Worm (Caenorhabditis elegans) whole organism, midembryonic: Measurements from ENCODE around the gene kdin-1.

Source experiments
- T22C8.4 ChIP-seq: fragments of 200-800 bp; sonication (Bioruptor generic); IDR thresholded peaks from 2 replicates; pipeline ENCODE4 v1.3.6; 2022; ENCODE audit warnings: missing genetic modification characterization, missing compliant biosample characterization
- cog-1 ChIP-seq: sonication (generic microtip); optimal IDR thresholded peaks from 2 replicates; lab custom pipeline; 2016; ENCODE audit warnings: missing genetic modification characterization, missing compliant biosample characterization
- flt-1 ChIP-seq: fragments of 200-800 bp; sonication (Bioruptor generic); IDR thresholded peaks from 2 replicates; pipeline ENCODE4 v1.3.6; 2022; ENCODE audit warnings: missing genetic modification characterization, missing compliant biosample characterization
- klf-2 ChIP-seq: fragments of 200-800 bp; sonication (Bioruptor generic); conservative IDR thresholded peaks from 2 replicates; pipeline ENCODE4 v1.3.6; 2022; ENCODE audit warnings: missing genetic modification reagents, missing genetic modification characterization, missing compliant biosample characterization
- med-1 ChIP-seq: sonication (generic microtip); optimal IDR thresholded peaks from 2 replicates; lab custom pipeline; 2017; ENCODE audit warnings: missing genetic modification characterization, mild to moderate bottlenecking, missing compliant biosample characterization, antibody characterized with exemption, missing genetic modification reagents; ENCODE audit not compliant: insufficient read depth
- tab-1 ChIP-seq: fragments of 200-800 bp; sonication (Bioruptor generic); IDR thresholded peaks from 2 replicates; pipeline ENCODE4 v1.3.6; 2022; ENCODE audit warnings: missing genetic modification characterization, missing compliant biosample characterization
- ztf-29 ChIP-seq: fragments of 200-800 bp; sonication (Bioruptor generic); IDR thresholded peaks from 2 replicates; pipeline ENCODE4 v1.3.6; 2022; ENCODE audit warnings: missing genetic modification reagents, missing genetic modification characterization, missing compliant biosample characterization

ce11 chrIV:11038218-11038617, 237 bp upstream of the kdin-1 start:
- TF ChIP-seq tab-1 (GFP tag; lab: Robert Waterston, UW) (no peak), flt-1 (GFP tag; lab: Robert Waterston, UW) (no peak), cog-1 (tag; lab: Kevin White, UChicago) (no peak), T22C8.4 (GFP tag; lab: Robert Waterston, UW) (no peak), med-1 (GFP tag; lab: Kevin White, UChicago) (no peak), klf-2 (GFP tag; lab: Robert Waterston, UW) (no peak), ztf-29 (GFP tag; lab: Robert Waterston, UW) (no peak)
